Worm (Caenorhabditis elegans): ENCODE measurements around the gene rpl-35.

DNA sequence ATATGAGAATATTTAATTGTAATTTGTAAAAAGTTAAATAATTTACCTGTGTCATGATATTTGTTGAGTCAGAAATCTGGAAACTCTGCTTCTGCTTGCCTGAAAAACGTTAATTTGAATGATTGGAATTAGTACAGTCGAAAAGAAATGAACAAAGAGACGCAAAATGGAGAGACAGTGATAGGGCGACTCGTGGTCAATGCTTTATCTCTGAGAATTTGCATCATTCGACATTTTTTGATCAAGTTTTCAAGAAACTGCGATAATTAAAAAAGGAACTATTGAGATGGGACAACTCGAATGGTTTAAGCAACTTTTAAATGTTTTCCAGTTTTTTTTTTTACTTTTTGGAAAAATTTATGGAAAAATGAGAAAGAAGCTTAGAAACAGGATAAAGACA lies 6.0 kb downstream of the rpl-35 start, which contains the start of gene cuc-1:
- TF ChIP-seq ztf-4 (tag; optimal IDR thresholded peaks at IDR 0.05) (no peak), ama-1 (optimal IDR thresholded peaks at IDR 0.05) (no peak), nhr-25 (tag; optimal IDR thresholded peaks at IDR 0.05) (no peak), nhr-23 (tag; optimal IDR thresholded peaks at IDR 0.05) (no peak), snpc-4 (tag; optimal IDR thresholded peaks at IDR 0.05) (no peak)

All from whole organism, L2 larva.